Worm (Caenorhabditis elegans): ENCODE data around the gene gad-1.

gad-1 gene

ce11 chrV:6426843-6427242 is 6.5 kb downstream of the gad-1 start, which contains the start of gene atp-4:
TSS of gene atp-4 (minus strand) at chrV:6427112.
- TF ChIP-seq nhr-76 (tag; optimal IDR thresholded peaks at IDR 0.05), result no peak
- no peak for TF ChIP-seq M03D4.4 (tag; optimal IDR thresholded peaks at IDR 0.05)
- no peak for TF ChIP-seq drap-1 (GFP tag; optimal IDR thresholded peaks at IDR 0.05)
- no peak for TF ChIP-seq ceh-83 (GFP tag; optimal IDR thresholded peaks at IDR 0.05)
- TF ChIP-seq ztf-11 (tag; optimal IDR thresholded peaks at IDR 0.05), result no peak
- TF ChIP-seq mab-5 (tag; optimal IDR thresholded peaks at IDR 0.05), result no peak
- TF ChIP-seq blmp-1 (tag; optimal IDR thresholded peaks at IDR 0.05), result no peak
- TF ChIP-seq zip-8 (tag; optimal IDR thresholded peaks at IDR 0.05), result no peak

ce11 chrV:6425927-6426326 is 7.4 kb downstream of the gad-1 start, which contains the start of gene T05H4.11:
TSS of gene T05H4.11 (minus strand) at chrV:6426261.
- TF ChIP-seq mls-2 (tag; optimal IDR thresholded peaks at IDR 0.05), result peak; percentile 19
- TF ChIP-seq unc-120 (tag; optimal IDR thresholded peaks at IDR 0.05; ENCODE audit: poor library complexity, severe bottlenecking), result no peak
- no peak for TF ChIP-seq cnd-1 (tag; optimal IDR thresholded peaks at IDR 0.05)
- peak; percentile 22 for TF ChIP-seq sptf-1 (tag; optimal IDR thresholded peaks at IDR 0.05)

- TF ChIP-seq zip-8 (tag; optimal IDR thresholded peaks at IDR 0.05), result no peak
- no peak for TF ChIP-seq nhr-76 (tag; optimal IDR thresholded peaks at IDR 0.05)
- no peak for TF ChIP-seq ztf-11 (tag; optimal IDR thresholded peaks at IDR 0.05)
- TF ChIP-seq bed-3 (GFP tag; optimal IDR thresholded peaks at IDR 0.05), result no peak
- no peak for TF ChIP-seq unc-62 (GFP tag; optimal IDR thresholded peaks at IDR 0.05)
- TF ChIP-seq elt-3 (tag; optimal IDR thresholded peaks at IDR 0.05), result no peak
- no peak for TF ChIP-seq flh-1 (GFP tag; optimal IDR thresholded peaks at IDR 0.05)
- no peak for TF ChIP-seq mls-2 (tag; optimal IDR thresholded peaks at IDR 0.05)
- TF ChIP-seq pha-4 (tag; optimal IDR thresholded peaks at IDR 0.05), result no peak
- TF ChIP-seq nhr-2 (tag; optimal IDR thresholded peaks at IDR 0.05), result no peak
- TF ChIP-seq ham-2 (GFP tag; optimal IDR thresholded peaks at IDR 0.05), result no peak
- no peak for TF ChIP-seq blmp-1 (tag; optimal IDR thresholded peaks at IDR 0.05)
- TF ChIP-seq unc-120 (tag; optimal IDR thresholded peaks at IDR 0.05; ENCODE audit: poor library complexity, severe bottlenecking), result no peak
These were observed 9.2 kb downstream of the gad-1 start, which contains the start of gene urb-1 for ce11 chrV:6424055-6424454. TSS of gene urb-1 (minus strand) at chrV:6424155.

ce11 chrV:6414985-6415384 is 18.3 kb downstream of the gad-1 start, which contains the start of gene cht-6:
TSS of gene cht-6 (plus strand) at chrV:6414993.
- TF ChIP-seq elt-1 (tag; optimal IDR thresholded peaks at IDR 0.05; ENCODE audit: borderline replicate concordance, insufficient read depth) (no peak), zip-8 (tag; optimal IDR thresholded peaks at IDR 0.05) (no peak), unc-120 (tag; optimal IDR thresholded peaks at IDR 0.05; ENCODE audit: poor library complexity, severe bottlenecking) (no peak)

ce11 chrV:6414469-6414868 is 18.8 kb downstream of the gad-1 start:
- TF ChIP-seq unc-120 (tag; optimal IDR thresholded peaks at IDR 0.05; ENCODE audit: poor library complexity, severe bottlenecking) (no peak), unc-62 (GFP tag; optimal IDR thresholded peaks at IDR 0.05) (no peak), elt-1 (tag; optimal IDR thresholded peaks at IDR 0.05; ENCODE audit: borderline replicate concordance, insufficient read depth) (no peak), ztf-11 (tag; optimal IDR thresholded peaks at IDR 0.05) (no peak), tbx-8 (GFP tag; optimal IDR thresholded peaks at IDR 0.05) (no peak), bed-3 (GFP tag; optimal IDR thresholded peaks at IDR 0.05) (no peak), ceh-39 (tag; optimal IDR thresholded peaks at IDR 0.05) (no peak), pha-4 (tag; optimal IDR thresholded peaks at IDR 0.05) (no peak), sem-2 (GFP tag; optimal IDR thresholded peaks at IDR 0.05) (no peak), lin-32 (GFP tag; optimal IDR thresholded peaks at IDR 0.05) (no peak), mls-2 (tag; optimal IDR thresholded peaks at IDR 0.05) (no peak), nhr-12 (tag; optimal IDR thresholded peaks at IDR 0.05) (no peak), zip-8 (tag; optimal IDR thresholded peaks at IDR 0.05) (no peak), elt-3 (tag; optimal IDR thresholded peaks at IDR 0.05) (no peak), lsy-2 (tag; optimal IDR thresholded peaks at IDR 0.05) (no peak), sptf-1 (tag; optimal IDR thresholded peaks at IDR 0.05) (no peak), blmp-1 (tag; optimal IDR thresholded peaks at IDR 0.05) (no peak), drap-1 (GFP tag; optimal IDR thresholded peaks at IDR 0.05) (no peak), lin-13 (tag; optimal IDR thresholded peaks at IDR 0.05) (no peak), snpc-4 (tag; optimal IDR thresholded peaks at IDR 0.05) (no peak)

ce11 chrV:6413057-6413456 is 20.2 kb downstream of the gad-1 start:
- TF ChIP-seq unc-39 (tag; optimal IDR thresholded peaks at IDR 0.05) (no peak), ham-2 (GFP tag; optimal IDR thresholded peaks at IDR 0.05) (no peak), elt-1 (tag; optimal IDR thresholded peaks at IDR 0.05; ENCODE audit: borderline replicate concordance, insufficient read depth) (no peak), lsy-2 (tag; optimal IDR thresholded peaks at IDR 0.05) (no peak), nhr-2 (tag; optimal IDR thresholded peaks at IDR 0.05) (no peak), unc-62 (GFP tag; optimal IDR thresholded peaks at IDR 0.05) (no peak), bed-3 (GFP tag; optimal IDR thresholded peaks at IDR 0.05) (no peak), pha-4 (tag; optimal IDR thresholded peaks at IDR 0.05) (no peak), mls-2 (tag; optimal IDR thresholded peaks at IDR 0.05) (no peak), mab-5 (tag; optimal IDR thresholded peaks at IDR 0.05) (no peak), sptf-1 (tag; optimal IDR thresholded peaks at IDR 0.05) (no peak), elt-3 (tag; optimal IDR thresholded peaks at IDR 0.05) (no peak), mep-1 (tag; optimal IDR thresholded peaks at IDR 0.05) (no peak), nhr-76 (tag; optimal IDR thresholded peaks at IDR 0.05) (no peak)

Measured in whole organism, mixed stage, embryonic.